Fruit fly (Drosophila melanogaster): Measurements from ENCODE around the gene Cds.

DNA sequence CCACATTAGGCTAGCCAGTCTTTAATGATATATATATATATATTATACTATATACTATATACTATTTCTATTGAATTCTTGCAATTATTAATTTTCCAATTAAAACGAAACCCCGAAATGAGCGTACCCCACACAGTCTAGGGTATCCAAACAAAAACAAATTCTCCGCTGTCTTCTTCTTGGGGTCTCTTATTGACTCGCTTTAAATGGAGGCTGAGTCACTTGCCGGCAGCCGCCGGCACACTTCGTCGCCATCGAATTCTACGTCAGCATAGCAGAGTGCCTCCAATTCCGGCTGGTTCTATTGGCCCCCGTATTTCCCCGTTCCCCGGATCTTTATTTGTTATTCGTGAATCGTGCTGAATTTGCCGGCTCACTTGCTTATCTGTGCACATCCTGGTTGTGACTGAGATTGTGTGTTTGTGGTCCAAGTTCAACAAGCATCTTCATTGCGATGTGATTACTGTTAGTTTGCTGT is 32.9 kb upstream of the Cds start:
- TF ChIP-seq CG32121 (GFP tag; IDR thresholded peaks at IDR 0.05) (no peak), CG12605 (GFP tag; IDR thresholded peaks at IDR 0.05) (no peak), Pif1B (GFP tag; optimal IDR thresholded peaks at IDR 0.05) (no peak), CG14655 (GFP tag; optimal IDR thresholded peaks at IDR 0.05) (no peak), Snoo (tag; optimal IDR thresholded peaks at IDR 0.05) (no peak)
